Worm (Caenorhabditis elegans) whole organism, young adult: ENCODE measurements around the gene ZK1010.2.

Experiments used
- B0019.2 ChIP-seq: fragments of 200-800 bp; sonication (Bioruptor generic); conservative IDR thresholded peaks from 2 replicates; pipeline ENCODE4 v1.3.6; 2022; ENCODE audit warnings: missing genetic modification reagents, missing genetic modification characterization, missing compliant biosample characterization
- B0035.1 ChIP-seq: sonication (generic microtip); optimal IDR thresholded peaks from 2 replicates; lab custom pipeline; 2016; ENCODE audit warnings: missing genetic modification characterization, mild to moderate bottlenecking, missing compliant biosample characterization, missing genotype, missing genetic modification reagents
- B0261.1 ChIP-seq: sonication (generic microtip); optimal IDR thresholded peaks from 2 replicates; lab custom pipeline; 2016; ENCODE audit warnings: mild to moderate bottlenecking, missing genetic modification characterization, moderate library complexity, missing compliant biosample characterization
- B0336.3 ChIP-seq: fragments of 200-800 bp; sonication (Bioruptor generic); IDR thresholded peaks from 2 replicates; pipeline ENCODE4 v1.3.6; 2022; ENCODE audit warnings: missing genetic modification characterization, missing compliant biosample characterization
- F22D6.2 ChIP-seq: sonication (generic microtip); optimal IDR thresholded peaks from 2 replicates; lab custom pipeline; 2016; ENCODE audit warnings: mild to moderate bottlenecking, missing genetic modification characterization, missing compliant biosample characterization
- F23B12.7 ChIP-seq: sonication (generic microtip); optimal IDR thresholded peaks from 2 replicates; lab custom pipeline; 2017; ENCODE audit warnings: missing genetic modification characterization, mild to moderate bottlenecking, missing compliant biosample characterization, antibody characterized with exemption, moderate library complexity; ENCODE audit not compliant: insufficient read depth
- F33H1.4 ChIP-seq: fragments of 200-800 bp; sonication (Bioruptor generic); IDR thresholded peaks from 2 replicates; pipeline ENCODE4 v1.3.6; 2022; ENCODE audit warnings: missing genetic modification reagents, missing genetic modification characterization, missing compliant biosample characterization
- F55B11.4 ChIP-seq: sonication (generic microtip); optimal IDR thresholded peaks from 2 replicates; lab custom pipeline; 2016; ENCODE audit warnings: missing compliant biosample characterization, missing genetic modification characterization, borderline replicate concordance; ENCODE audit not compliant: insufficient read depth
- F57C9.4 ChIP-seq: sonication (generic microtip); optimal IDR thresholded peaks from 2 replicates; lab custom pipeline; 2017; ENCODE audit warnings: mild to moderate bottlenecking, missing genetic modification characterization, missing compliant biosample characterization
- Y53F4B.3 ChIP-seq: fragments of 200-800 bp; sonication (Bioruptor generic); IDR thresholded peaks from 2 replicates; pipeline ENCODE4 v1.3.6; 2022; ENCODE audit warnings: missing genetic modification reagents, missing genetic modification characterization, missing compliant biosample characterization
- Y56A3A.18 ChIP-seq: fragments of 200-800 bp; sonication (Bioruptor generic); IDR thresholded peaks from 2 replicates; pipeline ENCODE4 v1.3.6; 2022; ENCODE audit warnings: missing genetic modification reagents, missing genetic modification characterization, missing compliant biosample characterization
- Y79H2A.3 ChIP-seq: fragments of 200-800 bp; sonication (Bioruptor generic); conservative IDR thresholded peaks from 2 replicates; pipeline ENCODE4 v1.3.6; 2022; ENCODE audit warnings: missing genetic modification reagents, missing genetic modification characterization, missing compliant biosample characterization
- ZK185.1 ChIP-seq: sonication (generic microtip); optimal IDR thresholded peaks from 2 replicates; lab custom pipeline; 2016; ENCODE audit warnings: mild to moderate bottlenecking, missing genetic modification characterization, missing compliant biosample characterization; ENCODE audit not compliant: poor library complexity, severe bottlenecking
- akir-1 ChIP-seq: fragments of 200-800 bp; sonication (Bioruptor generic); optimal IDR thresholded peaks from 2 replicates; lab custom pipeline; 2018; ENCODE audit warnings: mild to moderate bottlenecking, missing genetic modification characterization, moderate library complexity, missing compliant biosample characterization
- ama-1 ChIP-seq, 3 experiments: fragments of 150-350 bp in 1 of 3; sonication (generic microtip) in 2 of 3; optimal IDR thresholded peaks; 2 replicates each; lab custom pipeline; 2014 to 2018; ENCODE audit warnings: missing biosample characterization in 2 of 3, missing genetic modification characterization in 2 of 3, missing genetic modification reagents in 2 of 3
- atf-7 ChIP-seq: sonication (generic microtip); optimal IDR thresholded peaks from 2 replicates; lab custom pipeline; 2017; ENCODE audit warnings: mild to moderate bottlenecking, missing genetic modification characterization, missing compliant biosample characterization
- attf-3 ChIP-seq: fragments of 200-800 bp; sonication (Bioruptor generic); conservative IDR thresholded peaks from 2 replicates; pipeline ENCODE4 v1.3.6; 2022; ENCODE audit warnings: missing genetic modification reagents, missing genetic modification characterization, missing compliant biosample characterization
- bed-1 ChIP-seq: fragments of 200-800 bp; sonication (Bioruptor generic); IDR thresholded peaks from 2 replicates; pipeline ENCODE4 v1.3.6; 2022; ENCODE audit warnings: missing genetic modification reagents, missing genetic modification characterization, missing compliant biosample characterization
- ccch-3 ChIP-seq: fragments of 200-800 bp; sonication (Bioruptor generic); optimal IDR thresholded peaks from 2 replicates; lab custom pipeline; 2018; ENCODE audit warnings: mild to moderate bottlenecking, missing genetic modification characterization, missing compliant biosample characterization
- ceh-100 ChIP-seq: fragments of 200-800 bp; sonication (Bioruptor generic); IDR thresholded peaks from 2 replicates; pipeline ENCODE4 v1.3.6; 2022; ENCODE audit warnings: missing genetic modification reagents, missing genetic modification characterization, missing compliant biosample characterization
- ceh-27 ChIP-seq: fragments of 200-800 bp; sonication (Bioruptor generic); optimal IDR thresholded peaks from 2 replicates; lab custom pipeline; 2018; ENCODE audit warnings: mild to moderate bottlenecking, missing genetic modification characterization, moderate library complexity, missing compliant biosample characterization
- ceh-58 ChIP-seq: fragments of 200-800 bp; sonication (Bioruptor generic); IDR thresholded peaks from 2 replicates; pipeline ENCODE4 v1.3.6; 2022; ENCODE audit warnings: missing genetic modification characterization, missing compliant biosample characterization
- chd-7 ChIP-seq: sonication (generic microtip); optimal IDR thresholded peaks from 2 replicates; lab custom pipeline; 2016; ENCODE audit warnings: mild to moderate bottlenecking, missing genetic modification characterization, moderate library complexity, missing compliant biosample characterization
- ets-4 ChIP-seq: fragments of 200-800 bp; sonication (Bioruptor generic); optimal IDR thresholded peaks from 2 replicates; lab custom pipeline; 2018; ENCODE audit warnings: mild to moderate bottlenecking, missing genetic modification characterization, missing compliant biosample characterization
- hlh-12 ChIP-seq: sonication (generic microtip); optimal IDR thresholded peaks from 2 replicates; lab custom pipeline; 2016; ENCODE audit warnings: missing genetic modification characterization, missing compliant biosample characterization
- hmg-20 ChIP-seq: fragments of 200-800 bp; sonication (Bioruptor generic); IDR thresholded peaks from 2 replicates; pipeline ENCODE4 v1.3.6; 2022; ENCODE audit warnings: missing genetic modification reagents, missing genetic modification characterization, missing compliant biosample characterization
- hsf-1 ChIP-seq: fragments of 200-800 bp; sonication (Bioruptor generic); IDR thresholded peaks from 2 replicates; pipeline ENCODE4 v1.3.6; 2022; ENCODE audit warnings: missing genetic modification reagents, missing genetic modification characterization, missing compliant biosample characterization
- lin-40 ChIP-seq: sonication (generic microtip); optimal IDR thresholded peaks from 2 replicates; lab custom pipeline; 2016; ENCODE audit warnings: missing genetic modification characterization, mild to moderate bottlenecking, missing compliant biosample characterization, missing genotype, missing genetic modification reagents
- lsy-27 ChIP-seq: sonication (generic microtip); optimal IDR thresholded peaks from 2 replicates; lab custom pipeline; 2017; ENCODE audit warnings: missing genetic modification characterization, mild to moderate bottlenecking, missing compliant biosample characterization, antibody characterized with exemption, missing genotype, borderline replicate concordance; ENCODE audit not compliant: insufficient read depth
- madf-3 ChIP-seq: fragments of 200-800 bp; sonication (Bioruptor generic); IDR thresholded peaks from 2 replicates; pipeline ENCODE4 v1.3.6; 2022; ENCODE audit warnings: missing genetic modification reagents, missing genetic modification characterization, missing compliant biosample characterization
- madf-6 ChIP-seq: fragments of 200-800 bp; sonication (Bioruptor generic); IDR thresholded peaks from 2 replicates; pipeline ENCODE4 v1.3.6; 2022; ENCODE audit warnings: missing genetic modification reagents, missing genetic modification characterization, missing compliant biosample characterization
- nfyb-1 ChIP-seq: fragments of 200-800 bp; sonication (Bioruptor generic); IDR thresholded peaks from 2 replicates; pipeline ENCODE4 v1.3.6; 2022; ENCODE audit warnings: missing genetic modification reagents, missing genetic modification characterization, missing compliant biosample characterization
- nhr-179 ChIP-seq: sonication (generic microtip); optimal IDR thresholded peaks from 2 replicates; lab custom pipeline; 2016; ENCODE audit warnings: mild to moderate bottlenecking, missing genetic modification characterization, missing compliant biosample characterization
- nhr-90 ChIP-seq: sonication (generic microtip); optimal IDR thresholded peaks from 2 replicates; lab custom pipeline; 2016; ENCODE audit warnings: missing genotype, mild to moderate bottlenecking, missing genetic modification characterization, missing compliant biosample characterization
- pha-4 ChIP-seq: fragments of 150-350 bp; sonication (generic microtip); optimal IDR thresholded peaks from 2 replicates; lab custom pipeline; 2014; ENCODE audit warnings: missing biosample characterization, missing genetic modification reagents, missing genetic modification characterization
- rpc-1 ChIP-seq, 2 experiments: fragments of 150-350 bp in 1 of 2; sonication (generic microtip) in 1 of 2; optimal IDR thresholded peaks; 2 replicates each; lab custom pipeline; 2014 to 2018; ENCODE audit warnings: missing biosample characterization in 1 of 2, missing genetic modification characterization in 1 of 2, missing genetic modification reagents in 1 of 2, missing genotype in 1 of 2
- snpc-3.4 ChIP-seq: sonication (generic microtip); optimal IDR thresholded peaks from 2 replicates; lab custom pipeline; 2017; ENCODE audit warnings: missing genetic modification characterization, mild to moderate bottlenecking, missing compliant biosample characterization, antibody characterized with exemption, moderate library complexity, missing genotype, missing genetic modification reagents
- sptf-2 ChIP-seq: fragments of 200-800 bp; sonication (Bioruptor generic); optimal IDR thresholded peaks from 2 replicates; lab custom pipeline; 2018; ENCODE audit warnings: mild to moderate bottlenecking, missing genetic modification characterization, missing compliant biosample characterization
- tbp1 ChIP-seq: fragments of 200-800 bp; sonication (Bioruptor generic); optimal IDR thresholded peaks from 2 replicates; lab custom pipeline; 2018; ENCODE audit warnings: mild to moderate bottlenecking, missing genetic modification characterization, missing compliant biosample characterization
- tlf-1 ChIP-seq: fragments of 200-800 bp; sonication (Bioruptor generic); optimal IDR thresholded peaks from 2 replicates; lab custom pipeline; 2018; ENCODE audit warnings: mild to moderate bottlenecking, missing genetic modification characterization, missing compliant biosample characterization
- unc-130 ChIP-seq: sonication (generic microtip); optimal IDR thresholded peaks from 2 replicates; lab custom pipeline; 2016; ENCODE audit warnings: missing genetic modification reagents, missing genetic modification characterization, missing compliant biosample characterization
- unc-62 ChIP-seq: fragments of 150-350 bp; optimal IDR thresholded peaks from 2 replicates; lab custom pipeline; 2014; ENCODE audit warnings: missing biosample characterization, missing genetic modification reagents, missing genetic modification characterization
- xnd-1 ChIP-seq: sonication (generic microtip); optimal IDR thresholded peaks from 2 replicates; lab custom pipeline; 2016; ENCODE audit warnings: missing genotype, missing genetic modification reagents, missing genetic modification characterization, missing compliant biosample characterization
- ztf-22 ChIP-seq: fragments of 200-800 bp; sonication (Bioruptor generic); optimal IDR thresholded peaks from 2 replicates; lab custom pipeline; 2018; ENCODE audit warnings: mild to moderate bottlenecking, missing genetic modification characterization, moderate library complexity, missing compliant biosample characterization
- ztf-25 ChIP-seq: fragments of 200-800 bp; sonication (Bioruptor generic); IDR thresholded peaks from 2 replicates; pipeline ENCODE4 v1.3.6; 2022; ENCODE audit warnings: missing genetic modification reagents, missing genetic modification characterization, missing compliant biosample characterization
- ztf-28 ChIP-seq: fragments of 200-800 bp; sonication (Bioruptor generic); IDR thresholded peaks from 2 replicates; pipeline ENCODE4 v1.3.6; 2022; ENCODE audit warnings: missing genetic modification reagents, missing genetic modification characterization, missing compliant biosample characterization

Gene ZK1010.2

ce11 chrIII:12978473-12979174, 962 bp upstream of the ZK1010.2 start, which contains the start of the genes ubq-2 and frg-1 (continued):
- TF ChIP-seq xnd-1 (tag; lab: Kevin White, UChicago) = peak; percentile 64
- no peak for TF ChIP-seq F57C9.4 (tag; lab: Kevin White, UChicago)
- peak; percentile 73 for TF ChIP-seq tlf-1
- no peak for TF ChIP-seq attf-3 (GFP tag; lab: Robert Waterston, UW)
- TF ChIP-seq snpc-3.4 = peak; percentile 32
- no peak for TF ChIP-seq sptf-2
- peak; percentile 66 for TF ChIP-seq tbp1 (GFP tag; lab: Kevin White, UChicago)
- TF ChIP-seq nhr-90 (tag; lab: Kevin White, UChicago) = no peak
- no peak for TF ChIP-seq B0261.1 (tag; lab: Kevin White, UChicago)
- no peak for TF ChIP-seq atf-7
- TF ChIP-seq B0336.3 (GFP tag; lab: Robert Waterston, UW) = peak; percentile 55; the same call in 1 of the 2 replicates
- TF ChIP-seq Y53F4B.3 (GFP tag; lab: Robert Waterston, UW) = no peak
- no peak for TF ChIP-seq ama-1 (optimal IDR thresholded peaks at IDR 0.05; lab: Kevin White, UChicago)
- no peak for TF ChIP-seq ama-1 (GFP tag; optimal IDR thresholded peaks at IDR 0.05; lab: Kevin White, UChicago)
- no peak for TF ChIP-seq hlh-12 (tag; lab: Kevin White, UChicago)
- TF ChIP-seq unc-62 (GFP tag; lab: Kevin White, UChicago) = no peak
- peak; percentile 60 for TF ChIP-seq pha-4
- no peak for TF ChIP-seq ceh-58 (GFP tag; lab: Robert Waterston, UW)
- TF ChIP-seq B0019.2 (GFP tag; lab: Robert Waterston, UW) = no peak; the same call in none of the 2 replicates
- TF ChIP-seq ets-4 (GFP tag; lab: Kevin White, UChicago) = no peak
- TF ChIP-seq bed-1 = no peak
- no peak for TF ChIP-seq unc-130
- peak; percentile 82 for TF ChIP-seq madf-3 (GFP tag; lab: Robert Waterston, UW)
- 0 out of 2 replicates have a peak, but pooled peaks have one; percentile 32 for TF ChIP-seq ztf-28 (GFP tag; lab: Robert Waterston, UW)
- TF ChIP-seq rpc-1 (optimal IDR thresholded peaks at IDR 0.05; lab: Kevin White, UChicago) = peak; percentile 10
- no peak for TF ChIP-seq rpc-1 (tag; optimal IDR thresholded peaks at IDR 0.05; lab: Kevin White, UChicago)
- peak; percentile 86 for TF ChIP-seq nfyb-1 (GFP tag; lab: Robert Waterston, UW)
- TF ChIP-seq F33H1.4 (GFP tag; lab: Robert Waterston, UW) = peak; percentile 98
- peak; percentile 60 for TF ChIP-seq F23B12.7
- TF ChIP-seq F55B11.4 (tag; lab: Kevin White, UChicago) = no peak
- no peak for TF ChIP-seq hsf-1 (GFP tag; lab: Robert Waterston, UW)
- TF ChIP-seq lin-40 = peak; percentile 84
- peak; percentile 22 for TF ChIP-seq B0035.1 (tag; lab: Kevin White, UChicago)
- no peak for TF ChIP-seq ztf-22 (GFP tag; lab: Kevin White, UChicago)
- no peak for TF ChIP-seq F22D6.2
- no peak for TF ChIP-seq lsy-27
- no peak for TF ChIP-seq ccch-3 (GFP tag; lab: Kevin White, UChicago)
- no peak for TF ChIP-seq Y56A3A.18 (GFP tag; lab: Robert Waterston, UW)
- TF ChIP-seq nhr-179 (tag; lab: Kevin White, UChicago) = no peak
- TF ChIP-seq hmg-20 = peak; percentile 46; the same call in 1 of the 2 replicates
- TF ChIP-seq madf-6 = peak; percentile 92
- peak; percentile 4 for TF ChIP-seq chd-7 (tag; lab: Kevin White, UChicago)
- TF ChIP-seq ZK185.1 (tag; lab: Kevin White, UChicago) = no peak
- TF ChIP-seq ceh-27 (GFP tag; lab: Kevin White, UChicago) = peak; percentile 61
- TF ChIP-seq akir-1 (GFP tag; lab: Kevin White, UChicago) = no peak
- no peak for TF ChIP-seq Y79H2A.3 (GFP tag; lab: Robert Waterston, UW)
- TF ChIP-seq ceh-100 (GFP tag; lab: Robert Waterston, UW) = peak; percentile 69
- TF ChIP-seq ztf-25 (GFP tag; lab: Robert Waterston, UW) = no peak
